Worm (Caenorhabditis elegans): Measurements from ENCODE around the gene hda-1.

The hda-1 gene

DNA sequence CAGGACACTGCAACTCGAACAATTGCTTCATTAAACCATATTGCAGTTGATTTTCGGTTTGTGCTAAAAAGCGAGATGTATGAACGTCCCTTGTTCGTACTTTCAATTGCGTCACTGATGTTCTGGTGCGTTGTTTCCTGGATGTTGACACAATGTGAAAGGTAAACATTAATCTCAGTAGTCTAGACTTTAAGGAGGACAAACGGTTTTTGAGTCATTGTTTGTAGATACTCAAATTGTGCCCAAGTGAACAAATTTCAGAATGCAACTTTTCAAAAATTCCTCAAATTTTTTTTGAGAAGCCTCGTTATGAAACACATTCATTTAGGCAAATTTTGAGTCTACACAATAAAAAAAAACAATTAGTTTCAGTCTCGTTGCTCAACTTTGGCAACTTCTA, 15.7 kb downstream of the hda-1 start:
- no peak for TF ChIP-seq ccch-3 (GFP tag; optimal IDR thresholded peaks at IDR 0.05)
- TF ChIP-seq ceh-40 (GFP tag; IDR thresholded peaks at IDR 0.05) = no peak
- no peak for TF ChIP-seq pha-4 (tag; optimal IDR thresholded peaks at IDR 0.05)
- no peak for TF ChIP-seq nhr-90 (tag; optimal IDR thresholded peaks at IDR 0.05)
- no peak for TF ChIP-seq sdz-38 (tag; optimal IDR thresholded peaks at IDR 0.05)

DNA sequence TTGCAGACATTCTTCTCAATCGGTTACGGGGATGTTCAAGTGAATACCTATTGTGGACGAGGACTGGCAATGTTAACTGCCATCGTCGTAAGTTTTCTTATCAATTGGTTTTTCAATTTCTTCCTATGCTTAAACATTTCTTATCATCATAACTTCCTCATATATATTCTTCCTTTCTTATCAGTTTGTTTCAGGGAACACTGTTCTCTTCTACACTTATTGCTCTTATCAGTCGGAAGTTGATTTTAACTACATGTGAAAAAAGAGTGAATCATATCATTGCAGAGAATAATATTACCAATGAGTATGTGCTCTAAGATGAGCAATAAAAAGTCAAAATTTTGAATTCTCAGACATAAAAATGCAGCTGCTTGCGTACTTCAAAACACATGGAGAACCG, 16.9 kb downstream of the hda-1 start:
- TF ChIP-seq F39B2.1 (GFP tag; IDR thresholded peaks at IDR 0.05) = no peak
- TF ChIP-seq nhr-80 (tag; optimal IDR thresholded peaks at IDR 0.05) = peak; percentile 42
- no peak for TF ChIP-seq pbrm-1 (GFP tag; IDR thresholded peaks at IDR 0.05)

DNA sequence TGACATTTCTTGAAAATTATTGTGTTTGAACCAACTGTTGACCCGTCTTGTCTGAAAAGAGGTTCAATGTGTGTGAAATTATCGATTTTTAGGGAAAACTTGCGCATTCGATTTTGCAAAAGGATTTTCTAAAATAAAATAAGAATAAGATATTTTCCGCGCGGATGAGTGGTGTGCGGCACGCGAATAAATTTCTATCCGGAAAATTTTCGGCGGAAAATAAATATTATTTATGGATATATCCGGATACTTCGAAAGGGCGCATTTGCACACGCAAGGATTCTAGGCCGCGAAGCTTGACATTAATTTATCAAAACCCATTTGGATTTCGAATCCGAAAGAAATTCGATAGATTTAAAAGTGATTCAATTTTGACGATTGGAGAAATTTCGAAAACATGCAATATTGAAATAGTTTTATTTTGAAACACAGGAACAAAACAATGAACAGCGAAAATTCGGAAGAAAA, 20.7 kb downstream of the hda-1 start, which contains the start of gene rike-1:
TSS of gene rike-1 (minus strand) at position 51 of the 468 bp plus-strand sequence.
- TF ChIP-seq let-607 (tag; optimal IDR thresholded peaks at IDR 0.05) (peak in 1 of 2 experiments; percentile 9), efl-1 (GFP tag; optimal IDR thresholded peaks at IDR 0.05) (peak; percentile 15), him-1 (tag; optimal IDR thresholded peaks at IDR 0.05) (no peak), nhr-120 (GFP tag; IDR thresholded peaks at IDR 0.05) (no peak), nfyb-1 (GFP tag; IDR thresholded peaks at IDR 0.05) (no peak), ets-4 (GFP tag; optimal IDR thresholded peaks at IDR 0.05) (no peak), repo-1 (tag; optimal IDR thresholded peaks at IDR 0.05) (no peak), ceh-91 (GFP tag; IDR thresholded peaks at IDR 0.05) (peak; percentile 54; the same call in 1 of the 2 replicates), lin-40 (tag; optimal IDR thresholded peaks at IDR 0.05) (no peak), ztf-25 (GFP tag; IDR thresholded peaks at IDR 0.05) (no peak), sea-2 (GFP tag; IDR thresholded peaks at IDR 0.05) (no peak), madf-8 (GFP tag; conservative IDR thresholded peaks at IDR 0.05) (0 out of 2 replicates have a peak, but pooled peaks have one; percentile 21), F37B4.10 (GFP tag; IDR thresholded peaks at IDR 0.05) (no peak), F57A8.1 (GFP tag; optimal IDR thresholded peaks at IDR 0.05) (no peak), mxl-1 (tag; optimal IDR thresholded peaks at IDR 0.05) (no peak), cebp-2 (GFP tag; IDR thresholded peaks at IDR 0.05) (no peak), F57C9.4 (tag; optimal IDR thresholded peaks at IDR 0.05) (no peak), hlh-26 (GFP tag; conservative IDR thresholded peaks at IDR 0.05) (no peak), madf-6 (GFP tag; IDR thresholded peaks at IDR 0.05) (peak; percentile 49; the same call in 1 of the 2 replicates), ceh-40 (GFP tag; IDR thresholded peaks at IDR 0.05) (no peak), attf-6 (GFP tag; IDR thresholded peaks at IDR 0.05) (no peak), let-526 (GFP tag; IDR thresholded peaks at IDR 0.05) (no peak), dpl-1 (GFP tag; optimal IDR thresholded peaks at IDR 0.05) (peak; percentile 9), hmg-20 (GFP tag; IDR thresholded peaks at IDR 0.05) (no peak), akir-1 (GFP tag; optimal IDR thresholded peaks at IDR 0.05) (no peak), bed-2 (GFP tag; IDR thresholded peaks at IDR 0.05) (no peak), ztf-6 (GFP tag; IDR thresholded peaks at IDR 0.05) (no peak), die-1 (tag; optimal IDR thresholded peaks at IDR 0.05) (no peak), lsl-1 (GFP tag; optimal IDR thresholded peaks at IDR 0.05) (peak; percentile 34), F52B5.7 (tag; optimal IDR thresholded peaks at IDR 0.05) (no peak), rcor-1 (GFP tag; IDR thresholded peaks at IDR 0.05) (0 out of 2 replicates have a peak, but pooled peaks have one; percentile 8), ztf-28 (GFP tag; IDR thresholded peaks at IDR 0.05) (no peak), hsf-1 (GFP tag; IDR thresholded peaks at IDR 0.05) (no peak), nhr-90 (tag; optimal IDR thresholded peaks at IDR 0.05) (no peak)

Data from whole organism, young adult.